Worm (Caenorhabditis elegans) whole organism, mixed stage, embryonic: ENCODE data around the gene npr-32.

Source experiments
- M03D4.4 ChIP-seq: sonication (generic microtip); optimal IDR thresholded peaks from 2 replicates; lab custom pipeline; 2017; ENCODE audit warnings: mild to moderate bottlenecking, missing genetic modification characterization, missing compliant biosample characterization
- bed-3 ChIP-seq: fragments of 200-800 bp; sonication (Bioruptor generic); optimal IDR thresholded peaks from 3 replicates; lab custom pipeline; 2018; ENCODE audit warnings: mild to moderate bottlenecking, missing genetic modification characterization, moderate library complexity, missing compliant biosample characterization
- ceh-39 ChIP-seq: fragments of 150-350 bp; optimal IDR thresholded peaks from 2 replicates; lab custom pipeline; 2014; ENCODE audit warnings: missing biosample characterization, missing genetic modification characterization
- ces-1 ChIP-seq: fragments of 150-350 bp; optimal IDR thresholded peaks from 2 replicates; lab custom pipeline; 2014; ENCODE audit warnings: missing biosample characterization, missing genetic modification reagents, missing genetic modification characterization
- drap-1 ChIP-seq: fragments of 200-800 bp; sonication (Bioruptor generic); optimal IDR thresholded peaks from 3 replicates; lab custom pipeline; 2018; ENCODE audit warnings: mild to moderate bottlenecking, missing genetic modification characterization, missing compliant biosample characterization
- elt-1 ChIP-seq: sonication (generic microtip); optimal IDR thresholded peaks from 2 replicates; lab custom pipeline; 2017; ENCODE audit warnings: missing genetic modification characterization, mild to moderate bottlenecking, missing compliant biosample characterization, antibody characterized with exemption, moderate library complexity, borderline replicate concordance; ENCODE audit not compliant: insufficient read depth
- elt-3 ChIP-seq: fragments of 150-350 bp; optimal IDR thresholded peaks from 2 replicates; lab custom pipeline; 2014; ENCODE audit warnings: missing biosample characterization, missing genetic modification characterization
- flh-1 ChIP-seq: fragments of 200-800 bp; sonication (Bioruptor generic); optimal IDR thresholded peaks from 2 replicates; lab custom pipeline; 2018; ENCODE audit warnings: mild to moderate bottlenecking, missing genetic modification characterization, moderate library complexity, missing compliant biosample characterization
- ham-2 ChIP-seq: fragments of 200-800 bp; sonication (Bioruptor generic); optimal IDR thresholded peaks from 2 replicates; lab custom pipeline; 2018; ENCODE audit warnings: mild to moderate bottlenecking, missing genetic modification characterization, missing compliant biosample characterization
- hlh-1 ChIP-seq: fragments of 150-350 bp; optimal IDR thresholded peaks from 2 replicates; lab custom pipeline; 2014; ENCODE audit warnings: missing biosample characterization, missing genetic modification reagents, missing genetic modification characterization
- lin-32 ChIP-seq: fragments of 200-800 bp; sonication (Bioruptor generic); optimal IDR thresholded peaks from 2 replicates; lab custom pipeline; 2018; ENCODE audit warnings: mild to moderate bottlenecking, missing genetic modification characterization, missing compliant biosample characterization
- lsy-2 ChIP-seq: fragments of 150-350 bp; optimal IDR thresholded peaks from 2 replicates; lab custom pipeline; 2014; ENCODE audit warnings: missing biosample characterization, missing genetic modification characterization
- mab-5 ChIP-seq: fragments of 150-350 bp; optimal IDR thresholded peaks from 2 replicates; lab custom pipeline; 2014; ENCODE audit warnings: missing biosample characterization, missing genetic modification characterization
- nhr-12 ChIP-seq: fragments of 150-350 bp; optimal IDR thresholded peaks from 2 replicates; lab custom pipeline; 2014; ENCODE audit warnings: missing biosample characterization, missing genetic modification characterization
- nhr-237 ChIP-seq: fragments of 150-350 bp; optimal IDR thresholded peaks from 2 replicates; lab custom pipeline; 2014; ENCODE audit warnings: missing biosample characterization, missing genetic modification characterization
- nhr-28 ChIP-seq: fragments of 150-350 bp; optimal IDR thresholded peaks from 2 replicates; lab custom pipeline; 2014; ENCODE audit warnings: missing biosample characterization, missing genetic modification characterization
- nhr-76 ChIP-seq: sonication (generic microtip); optimal IDR thresholded peaks from 2 replicates; lab custom pipeline; 2017; ENCODE audit warnings: missing biosample characterization, missing genetic modification characterization
- pha-4 ChIP-seq: fragments of 150-350 bp; optimal IDR thresholded peaks from 2 replicates; lab custom pipeline; 2018; ENCODE audit warnings: missing biosample characterization, missing genetic modification reagents, missing genetic modification characterization
- sem-2 ChIP-seq: fragments of 200-800 bp; sonication (Bioruptor generic); optimal IDR thresholded peaks from 2 replicates; lab custom pipeline; 2018; ENCODE audit warnings: mild to moderate bottlenecking, missing genetic modification characterization, missing compliant biosample characterization
- snpc-4 ChIP-seq: fragments of 150-350 bp; optimal IDR thresholded peaks from 2 replicates; lab custom pipeline; 2014; ENCODE audit warnings: missing biosample characterization, missing genetic modification characterization
- sptf-1 ChIP-seq: sonication (generic microtip); optimal IDR thresholded peaks from 2 replicates; lab custom pipeline; 2017; ENCODE audit warnings: mild to moderate bottlenecking, missing genetic modification characterization, moderate library complexity, missing compliant biosample characterization
- tbx-8 ChIP-seq: fragments of 200-800 bp; sonication (Bioruptor generic); optimal IDR thresholded peaks from 2 replicates; lab custom pipeline; 2018; ENCODE audit warnings: mild to moderate bottlenecking, missing genetic modification characterization, moderate library complexity, missing compliant biosample characterization
- unc-39 ChIP-seq: fragments of 150-350 bp; optimal IDR thresholded peaks from 2 replicates; lab custom pipeline; 2014; ENCODE audit warnings: missing biosample characterization, missing genetic modification characterization
- unc-62 ChIP-seq: fragments of 150-350 bp; optimal IDR thresholded peaks from 2 replicates; lab custom pipeline; 2014; ENCODE audit warnings: missing biosample characterization, missing genetic modification reagents, missing genetic modification characterization
- zip-8 ChIP-seq: fragments of 150-350 bp; optimal IDR thresholded peaks from 2 replicates; lab custom pipeline; 2014; ENCODE audit warnings: missing biosample characterization, missing genetic modification characterization
- ztf-11 ChIP-seq: fragments of 150-350 bp; optimal IDR thresholded peaks from 2 replicates; lab custom pipeline; 2014; ENCODE audit warnings: missing biosample characterization, missing genetic modification characterization

The npr-32 gene

ce11 chrIV:17247184-17247583 lies 16.3 kb upstream of the npr-32 start:
- TF ChIP-seq flh-1 (GFP tag; lab: Kevin White, UChicago) (no peak), ztf-11 (tag; lab: Kevin White, UChicago) (no peak), ces-1 (GFP tag; lab: Kevin White, UChicago) (no peak), nhr-237 (tag; lab: Kevin White, UChicago) (no peak), nhr-12 (tag; lab: Kevin White, UChicago) (no peak), bed-3 (no peak), pha-4 (tag; lab: Kevin White, UChicago) (no peak)

- TF ChIP-seq M03D4.4 (tag; lab: Kevin White, UChicago) = no peak
- no peak for TF ChIP-seq sptf-1 (tag; lab: Kevin White, UChicago)
- TF ChIP-seq ceh-39 (tag; lab: Kevin White, UChicago) = no peak
Measured at ce11 chrIV:17245200-17245599, 14.3 kb upstream of the npr-32 start, which contains the start of gene ZK550.2. TSS of gene ZK550.2 (plus strand) at chrIV:17245584.

ce11 chrIV:17238951-17239350 lies 8.1 kb upstream of the npr-32 start:
- TF ChIP-seq ces-1 (GFP tag; lab: Kevin White, UChicago) (peak; percentile 60), unc-39 (tag; lab: Kevin White, UChicago) (no peak), unc-62 (no peak)

ce11 chrIV:17237029-17237428 lies 6.2 kb upstream of the npr-32 start:
- TF ChIP-seq nhr-76 (tag; lab: Kevin White, UChicago) (no peak), ces-1 (GFP tag; lab: Kevin White, UChicago) (peak; percentile 26)
- TF ChIP-seq, all 35 proteins: peak for 1

ce11 chrIV:17233494-17233893 lies 2.6 kb upstream of the npr-32 start:
- no peak for TF ChIP-seq zip-8
- peak; percentile 91 for TF ChIP-seq ces-1 (GFP tag; lab: Kevin White, UChicago)

- TF ChIP-seq tbx-8 (GFP tag; lab: Kevin White, UChicago) (no peak), snpc-4 (no peak), elt-1 (no peak), ces-1 (GFP tag; lab: Kevin White, UChicago) (peak; percentile 77), flh-1 (GFP tag; lab: Kevin White, UChicago) (no peak), unc-62 (no peak)
Measured at ce11 chrIV:17232899-17233298, 2.0 kb upstream of the npr-32 start.

ce11 chrIV:17223474-17223873 lies 7.4 kb downstream of the npr-32 start, which contains the start of gene Y116A8B.4:
TSS of gene Y116A8B.4 (plus strand) at chrIV:17223774.
- TF ChIP-seq mab-5 (tag; lab: Kevin White, UChicago) (no peak), sem-2 (no peak), unc-62 (no peak), nhr-237 (tag; lab: Kevin White, UChicago) (no peak), zip-8 (no peak), ham-2 (GFP tag; lab: Kevin White, UChicago) (no peak), nhr-28 (tag; lab: Kevin White, UChicago) (no peak), lsy-2 (tag; lab: Kevin White, UChicago) (no peak), elt-1 (no peak), drap-1 (GFP tag; lab: Kevin White, UChicago) (no peak), pha-4 (tag; lab: Kevin White, UChicago) (no peak)

ce11 chrIV:17216048-17216447 lies 14.8 kb downstream of the npr-32 start, which contains the start of gene Y116A8B.1:
TSS of gene Y116A8B.1 (plus strand) at chrIV:17216348.
- TF ChIP-seq elt-3 (tag; lab: Kevin White, UChicago) = no peak
- TF ChIP-seq ces-1 (GFP tag; lab: Kevin White, UChicago) = no peak
- TF ChIP-seq elt-1 = no peak
- no peak for TF ChIP-seq lin-32 (GFP tag; lab: Kevin White, UChicago)
- TF ChIP-seq ceh-39 (tag; lab: Kevin White, UChicago) = no peak
- TF ChIP-seq hlh-1 = no peak
